Worm (Caenorhabditis elegans): ENCODE measurements around the gene ncx-8.

- no peak for TF ChIP-seq elt-3 (tag; optimal IDR thresholded peaks at IDR 0.05)
- no peak for TF ChIP-seq nhr-28 (tag; optimal IDR thresholded peaks at IDR 0.05)
Observed at ce11 chrV:4934406-4934805, 52.6 kb downstream of the ncx-8 start, which contains the start of gene catp-2.
